Fruit fly (Drosophila melanogaster) whole organism, embryonic: ENCODE data around the gene Sr-CI.

Source experiments
- Awh ChIP-seq: fragments of 200-800 bp; sonication (Bioruptor generic); IDR thresholded peaks from 2 replicates; pipeline ENCODE4, ENCODE4 v1.3.6; 2022; ENCODE audit warnings: missing biosample characterization, missing genetic modification characterization
- B-H1 ChIP-seq: fragments of 200-800 bp; sonication (Bioruptor generic); IDR thresholded peaks from 3 replicates; pipeline ENCODE4 v1.3.6; 2022; ENCODE audit warnings: missing biosample characterization, missing genetic modification characterization
- C15 ChIP-seq: fragments of 200-800 bp; sonication (Bioruptor generic); IDR thresholded peaks from 3 replicates; pipeline ENCODE4 v1.3.6; 2022; ENCODE audit warnings: missing biosample characterization, missing genetic modification characterization
- CG10431 ChIP-seq: fragments of 200-800 bp; sonication (Bioruptor generic); optimal IDR thresholded peaks from 3 replicates; lab custom pipeline; 2018; ENCODE audit warnings: missing biosample characterization, mild to moderate bottlenecking, missing genetic modification characterization
- CG11504 ChIP-seq: fragments of 200-800 bp; sonication (Bioruptor generic); optimal IDR thresholded peaks from 3 replicates; lab custom pipeline; 2019; ENCODE audit warnings: missing biosample characterization, mild to moderate bottlenecking, missing genetic modification characterization, moderate library complexity
- CG13123 ChIP-seq: fragments of 200-800 bp; sonication (Bioruptor generic); optimal IDR thresholded peaks from 2 replicates; lab custom pipeline; 2016; ENCODE audit warnings: missing biosample characterization, missing genetic modification characterization
- CG14860 ChIP-seq: fragments of 200-800 bp; sonication (Bioruptor generic); IDR thresholded peaks from 3 replicates; pipeline ENCODE4 v1.3.6; 2022; ENCODE audit warnings: missing biosample characterization, missing genetic modification characterization; ENCODE audit not compliant: partially characterized antibody
- CG15514 ChIP-seq: fragments of 200-800 bp; sonication (Bioruptor generic); optimal IDR thresholded peaks from 3 replicates; lab custom pipeline; 2017; ENCODE audit warnings: missing biosample characterization, missing genetic modification characterization, mild to moderate bottlenecking, moderate library complexity, missing genetic modification reagents
- CG1602 ChIP-seq: fragments of 200-800 bp; sonication (Bioruptor generic); optimal IDR thresholded peaks from 3 replicates; lab custom pipeline; 2016; ENCODE audit warnings: missing biosample characterization, missing genetic modification characterization
- CG16779 ChIP-seq: fragments of 200-800 bp; sonication (Bioruptor generic); IDR thresholded peaks from 2 replicates; pipeline ENCODE4 v1.3.6; 2022; ENCODE audit warnings: missing biosample characterization, missing genetic modification characterization
- CG17359 ChIP-seq: fragments of 200-800 bp; sonication (Bioruptor generic); optimal IDR thresholded peaks from 3 replicates; lab custom pipeline; 2018; ENCODE audit warnings: missing biosample characterization, mild to moderate bottlenecking, missing genetic modification characterization, moderate library complexity
- CG1832 ChIP-seq: fragments of 200-800 bp; sonication (Bioruptor generic); optimal IDR thresholded peaks from 2 replicates; lab custom pipeline; 2017; ENCODE audit warnings: missing biosample characterization, mild to moderate bottlenecking, missing genetic modification characterization, inconsistent platforms
- CG18599 ChIP-seq: fragments of 200-800 bp; sonication (Bioruptor generic); optimal IDR thresholded peaks from 3 replicates; lab custom pipeline; 2017; ENCODE audit warnings: missing biosample characterization, missing genetic modification characterization, mild to moderate bottlenecking, moderate library complexity, missing genetic modification reagents
- CG2116 ChIP-seq: fragments of 200-800 bp; sonication (Bioruptor generic); optimal IDR thresholded peaks from 3 replicates; lab custom pipeline; 2018; ENCODE audit warnings: missing biosample characterization, mild to moderate bottlenecking, missing genetic modification characterization
- CG2712 ChIP-seq: fragments of 200-800 bp; optimal IDR thresholded peaks from 3 replicates; lab custom pipeline; 2019; ENCODE audit warnings: missing biosample characterization, mild to moderate bottlenecking, missing genetic modification characterization, moderate library complexity
- CG34376 ChIP-seq: fragments of 200-800 bp; sonication (Bioruptor generic); optimal IDR thresholded peaks from 2 replicates; lab custom pipeline; 2018; ENCODE audit warnings: missing biosample characterization, mild to moderate bottlenecking, missing genetic modification characterization
- CG42726 ChIP-seq: fragments of 200-800 bp; sonication (Bioruptor generic); IDR thresholded peaks from 2 replicates; pipeline ENCODE4 v1.3.6; 2022; ENCODE audit warnings: missing biosample characterization, missing genetic modification characterization; ENCODE audit not compliant: partially characterized antibody
- CG4730 ChIP-seq: fragments of 200-800 bp; sonication (Bioruptor generic); IDR thresholded peaks from 2 replicates; pipeline ENCODE4 v1.3.6; 2022; ENCODE audit warnings: missing biosample characterization, missing genetic modification characterization
- CG5180 ChIP-seq: fragments of 200-800 bp; sonication (Bioruptor generic); optimal IDR thresholded peaks from 3 replicates; lab custom pipeline; 2017; ENCODE audit warnings: missing biosample characterization, missing genetic modification characterization, mild to moderate bottlenecking, moderate library complexity, missing genetic modification reagents
- CG5245 ChIP-seq: fragments of 200-800 bp; sonication (Bioruptor generic); optimal IDR thresholded peaks from 3 replicates; lab custom pipeline; 2016; ENCODE audit warnings: missing biosample characterization, missing genetic modification characterization
- CG5953 ChIP-seq: fragments of 200-800 bp; sonication (Bioruptor generic); IDR thresholded peaks from 2 replicates; pipeline ENCODE4 v1.3.6; 2022; ENCODE audit warnings: missing biosample characterization, missing genetic modification characterization
- CG6175 ChIP-seq: fragments of 200-800 bp; sonication (Bioruptor generic); IDR thresholded peaks from 3 replicates; pipeline ENCODE4 v1.3.6; 2022; ENCODE audit warnings: missing biosample characterization, missing genetic modification characterization
- Fer3 ChIP-seq: fragments of 200-800 bp; sonication (Bioruptor generic); optimal IDR thresholded peaks from 2 replicates; lab custom pipeline; 2018; ENCODE audit warnings: missing biosample characterization, mild to moderate bottlenecking, missing genetic modification characterization, moderate library complexity
- HHEX ChIP-seq: fragments of 200-800 bp; sonication (Bioruptor generic); optimal IDR thresholded peaks from 3 replicates; lab custom pipeline; 2017; ENCODE audit warnings: missing biosample characterization, mild to moderate bottlenecking, missing genetic modification characterization, missing genetic modification reagents
- HLH4C ChIP-seq: fragments of 200-800 bp; sonication (Bioruptor generic); IDR thresholded peaks from 3 replicates; pipeline ENCODE4 v1.3.6; 2022; ENCODE audit warnings: missing biosample characterization, missing genetic modification characterization; ENCODE audit not compliant: partially characterized antibody
- HLH54F ChIP-seq: fragments of 200-800 bp; sonication (Bioruptor generic); optimal IDR thresholded peaks from 3 replicates; lab custom pipeline; 2016; ENCODE audit warnings: missing biosample characterization, missing genetic modification characterization
- Mes4 ChIP-seq: fragments of 200-800 bp; sonication (Bioruptor generic); optimal IDR thresholded peaks from 2 replicates; lab custom pipeline; 2016; ENCODE audit warnings: missing biosample characterization, missing genetic modification characterization
- Neu2 ChIP-seq: fragments of 200-800 bp; sonication (Bioruptor generic); optimal IDR thresholded peaks from 3 replicates; lab custom pipeline; 2016; ENCODE audit warnings: missing biosample characterization, missing genetic modification characterization, borderline replicate concordance
- Oli ChIP-seq: fragments of 200-800 bp; sonication (Bioruptor generic); optimal IDR thresholded peaks from 2 replicates; lab custom pipeline; 2018; ENCODE audit warnings: missing biosample characterization, mild to moderate bottlenecking, missing genetic modification characterization, moderate library complexity
- Rfx ChIP-seq: fragments of 200-800 bp; sonication (Bioruptor generic); IDR thresholded peaks from 2 replicates; pipeline ENCODE4 v1.3.6; 2022; ENCODE audit warnings: missing biosample characterization, missing genetic modification characterization
- Scr ChIP-seq: fragments of 200-800 bp; sonication (Bioruptor generic); IDR thresholded peaks from 2 replicates; pipeline ENCODE4 v1.3.6; 2022; ENCODE audit warnings: missing biosample characterization, missing genetic modification characterization; ENCODE audit not compliant: partially characterized antibody
- ash1 ChIP-seq: fragments of 200-800 bp; sonication (Bioruptor generic); optimal IDR thresholded peaks from 2 replicates; lab custom pipeline; 2018; ENCODE audit warnings: missing biosample characterization, mild to moderate bottlenecking, missing genetic modification characterization
- az2 ChIP-seq: fragments of 200-800 bp; sonication (Bioruptor generic); optimal IDR thresholded peaks from 3 replicates; lab custom pipeline; 2016; ENCODE audit warnings: missing biosample characterization, missing genetic modification characterization
- bbx ChIP-seq: fragments of 200-800 bp; sonication (Bioruptor generic); IDR thresholded peaks from 2 replicates; pipeline ENCODE4 v1.3.6; 2022; ENCODE audit warnings: missing biosample characterization, missing genetic modification characterization; ENCODE audit not compliant: partially characterized antibody
- cwo ChIP-seq: fragments of 200-800 bp; sonication (Bioruptor generic); optimal IDR thresholded peaks from 3 replicates; lab custom pipeline; 2017; ENCODE audit warnings: missing biosample characterization, missing genetic modification characterization, mild to moderate bottlenecking, moderate library complexity, missing genetic modification reagents
- eve ChIP-seq, 2 experiments: fragments of >200 bp; optimal IDR thresholded peaks; 2 replicates each; lab custom pipeline; 2017; ENCODE audit warnings: missing biosample characterization in 2 of 2, missing genetic modification characterization in 2 of 2
- exex ChIP-seq: fragments of 200-800 bp; sonication (Bioruptor generic); optimal IDR thresholded peaks from 4 replicates; lab custom pipeline; 2018; ENCODE audit warnings: missing biosample characterization, mild to moderate bottlenecking, missing genetic modification characterization, moderate library complexity
- fd3F ChIP-seq: fragments of 200-800 bp; sonication (Bioruptor generic); optimal IDR thresholded peaks from 2 replicates; lab custom pipeline; 2018; ENCODE audit warnings: missing biosample characterization, mild to moderate bottlenecking, missing genetic modification characterization, moderate library complexity
- fd96Cb ChIP-seq: fragments of 200-800 bp; sonication (Bioruptor generic); optimal IDR thresholded peaks from 2 replicates; lab custom pipeline; 2018; ENCODE audit warnings: missing biosample characterization, mild to moderate bottlenecking, missing genetic modification characterization, moderate library complexity
- gcm2 ChIP-seq: fragments of 200-800 bp; sonication (Bioruptor generic); optimal IDR thresholded peaks from 2 replicates; lab custom pipeline; 2016; ENCODE audit warnings: missing biosample characterization, missing genetic modification characterization
- gem ChIP-seq: fragments of 200-800 bp; sonication (Bioruptor generic); optimal IDR thresholded peaks from 2 replicates; lab custom pipeline; 2019; ENCODE audit warnings: missing biosample characterization, mild to moderate bottlenecking, missing genetic modification characterization, moderate library complexity
- kay ChIP-seq: fragments of 200-800 bp; sonication (Bioruptor generic); optimal IDR thresholded peaks from 2 replicates; lab custom pipeline; 2016; ENCODE audit warnings: missing biosample characterization, missing genetic modification characterization
- nom ChIP-seq: fragments of 200-800 bp; sonication (Bioruptor generic); optimal IDR thresholded peaks from 2 replicates; lab custom pipeline; 2017; ENCODE audit warnings: missing biosample characterization, missing genetic modification characterization, mild to moderate bottlenecking, moderate library complexity, missing genetic modification reagents
- org-1 ChIP-seq: fragments of 200-800 bp; sonication (Bioruptor generic); optimal IDR thresholded peaks from 2 replicates; lab custom pipeline; 2017; ENCODE audit warnings: missing biosample characterization, missing genetic modification characterization
- row ChIP-seq: fragments of 200-800 bp; sonication (Bioruptor generic); IDR thresholded peaks from 3 replicates; pipeline ENCODE4 v1.3.6; 2022; ENCODE audit warnings: missing biosample characterization, missing genetic modification characterization
- sens-2 ChIP-seq: fragments of 200-800 bp; sonication (Bioruptor generic); IDR thresholded peaks from 2 replicates; pipeline ENCODE4 v1.3.6; 2022; ENCODE audit warnings: missing biosample characterization, missing genetic modification characterization
- shn ChIP-seq: fragments of 200-800 bp; sonication (Bioruptor generic); optimal IDR thresholded peaks from 3 replicates; lab custom pipeline; 2016; ENCODE audit warnings: missing biosample characterization, missing genetic modification characterization
- stc ChIP-seq: fragments of 200-800 bp; sonication (Bioruptor generic); IDR thresholded peaks from 2 replicates; pipeline ENCODE4 v1.3.6; 2022; ENCODE audit warnings: missing biosample characterization, missing genetic modification characterization
- tgo ChIP-seq: fragments of 200-800 bp; sonication (Bioruptor generic); IDR thresholded peaks from 3 replicates; pipeline ENCODE4 v1.3.6; 2022; ENCODE audit warnings: missing biosample characterization, missing genetic modification characterization
- zen2 ChIP-seq: fragments of 200-800 bp; sonication (Bioruptor generic); IDR thresholded peaks from 3 replicates; pipeline ENCODE4 v1.3.6; 2022; ENCODE audit warnings: missing biosample characterization, missing genetic modification characterization; ENCODE audit not compliant: partially characterized antibody

The Sr-CI gene

DNA sequence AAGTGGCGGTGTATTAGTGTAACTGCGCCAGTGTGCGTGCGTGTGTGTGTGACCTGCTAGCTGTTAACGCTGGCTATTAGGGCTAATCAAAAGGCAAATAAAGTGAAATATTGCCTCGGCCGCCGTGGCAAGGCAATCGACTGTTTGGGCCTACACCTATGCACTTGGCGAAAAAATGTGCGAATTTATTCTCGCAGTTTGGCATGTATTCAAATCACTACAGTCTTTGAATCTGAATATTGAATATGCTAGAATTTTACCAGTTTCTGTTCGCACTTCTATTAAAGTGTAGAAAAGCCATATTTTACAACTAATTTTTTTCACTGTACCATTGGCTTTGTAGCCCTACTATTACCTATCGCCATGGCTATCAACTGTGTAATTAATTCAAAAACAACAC lies 40.7 kb upstream of the Sr-CI start (continued):
- TF ChIP-seq CG17359 (peak; percentile 64), CG6175 (peak; percentile 64; the same call in 1 of the 3 replicates), HHEX (GFP tag; lab: Kevin White, UChicago) (peak; percentile 60), Scr (GFP tag; lab: Robert Waterston, UW) (no peak), stc (GFP tag; lab: Robert Waterston, UW) (peak; percentile 78), Rfx (GFP tag; lab: Robert Waterston, UW) (peak; percentile 89), Fer3 (tag; lab: Kevin White, UChicago) (peak; percentile 36), CG5953 (GFP tag; lab: Robert Waterston, UW) (peak; percentile 69), row (GFP tag; lab: Robert Waterston, UW) (peak; percentile 92), CG1832 (no peak), CG42726 (no peak), CG14860 (no peak), az2 (GFP tag; lab: Kevin White, UChicago) (peak; percentile 74), zen2 (GFP tag; lab: Robert Waterston, UW) (no peak), CG34376 (GFP tag; lab: Kevin White, UChicago) (no peak), HLH4C (GFP tag; lab: Robert Waterston, UW) (no peak), CG2712 (tag; lab: Kevin White, UChicago) (peak; percentile 57), CG1602 (peak; percentile 70), tgo (peak; percentile 93), Neu2 (GFP tag; lab: Kevin White, UChicago) (no peak), CG18599 (GFP tag; lab: Kevin White, UChicago) (peak; percentile 58), sens-2 (GFP tag; lab: Robert Waterston, UW) (peak; percentile 70), fd96Cb (tag; lab: Kevin White, UChicago) (peak; percentile 62), ash1 (GFP tag; lab: Kevin White, UChicago) (no peak), gem (tag; lab: Kevin White, UChicago) (peak; percentile 90), C15 (GFP tag; lab: Robert Waterston, UW) (no peak; the same call in 2 of the 3 replicates), CG13123 (GFP tag; lab: Kevin White, UChicago) (peak; percentile 35), B-H1 (GFP tag; lab: Robert Waterston, UW) (peak; percentile 81), org-1 (GFP tag; lab: Kevin White, UChicago) (peak; percentile 69), CG16779 (peak; percentile 47; the same call in 1 of the 2 replicates), fd3F (peak; percentile 82), Oli (tag; lab: Kevin White, UChicago) (peak; percentile 81), Mes4 (GFP tag; lab: Kevin White, UChicago) (peak; percentile 34), CG4730 (peak; percentile 76), nom (GFP tag; lab: Kevin White, UChicago) (no peak), HLH54F (GFP tag; lab: Kevin White, UChicago) (peak; percentile 45), eve (GFP tag; optimal IDR thresholded peaks at IDR 0.05; lab: Kevin White, UChicago) (peak in 1 of 2 experiments; percentile 63), Awh (GFP tag; lab: Robert Waterston, UW) (peak; percentile 83), CG5245 (peak; percentile 47), CG15514 (peak; percentile 37), CG2116 (GFP tag; lab: Kevin White, UChicago) (peak; percentile 29), CG11504 (tag; lab: Kevin White, UChicago) (peak; percentile 80), shn (GFP tag; lab: Kevin White, UChicago) (peak; percentile 61), kay (GFP tag; lab: Kevin White, UChicago) (peak; percentile 50), cwo (GFP tag; lab: Kevin White, UChicago) (peak; percentile 20), CG10431 (GFP tag; lab: Kevin White, UChicago) (no peak), bbx (no peak), exex (peak; percentile 16), gcm2 (GFP tag; lab: Kevin White, UChicago) (peak; percentile 67), CG5180 (GFP tag; lab: Kevin White, UChicago) (peak; percentile 43)
